Worm (Caenorhabditis elegans) whole organism, L3 larva: ENCODE results near the gene srlf-13.

Experiments
- ZK546.5 ChIP-seq: sonication (generic microtip); optimal IDR thresholded peaks from 2 replicates; lab custom pipeline; 2017; ENCODE audit warnings: missing biosample characterization, missing genetic modification characterization
- aly-2 ChIP-seq: fragments of 150-350 bp; optimal IDR thresholded peaks from 2 replicates; lab custom pipeline; 2014; ENCODE audit warnings: missing biosample characterization, missing genetic modification characterization
- ama-1 ChIP-seq: fragments of 150-350 bp; optimal IDR thresholded peaks from 2 replicates; lab custom pipeline; 2018
- ceh-16 ChIP-seq: sonication (generic microtip); optimal IDR thresholded peaks from 2 replicates; lab custom pipeline; 2017; ENCODE audit warnings: missing biosample characterization, missing genetic modification characterization
- ceh-28 ChIP-seq: fragments of 150-350 bp; optimal IDR thresholded peaks from 2 replicates; lab custom pipeline; 2014; ENCODE audit warnings: missing biosample characterization, missing genetic modification reagents, missing genetic modification characterization
- ceh-82 ChIP-seq: fragments of 150-350 bp; optimal IDR thresholded peaks from 2 replicates; lab custom pipeline; 2014; ENCODE audit warnings: missing biosample characterization, missing genetic modification characterization
- ceh-9 ChIP-seq: sonication (generic microtip); optimal IDR thresholded peaks from 2 replicates; lab custom pipeline; 2018; ENCODE audit warnings: missing biosample characterization, missing genetic modification characterization
- daf-12 ChIP-seq: fragments of 150-350 bp; optimal IDR thresholded peaks from 2 replicates; lab custom pipeline; 2014; ENCODE audit warnings: missing biosample characterization, missing genetic modification reagents, missing genetic modification characterization
- egl-27 ChIP-seq: sonication (generic microtip); optimal IDR thresholded peaks from 4 replicates; lab custom pipeline; 2017; ENCODE audit warnings: missing biosample characterization, missing genetic modification reagents, missing genetic modification characterization
- egl-5 ChIP-seq: fragments of 150-350 bp; optimal IDR thresholded peaks from 2 replicates; lab custom pipeline; 2017; ENCODE audit warnings: missing biosample characterization, missing genetic modification reagents, missing genetic modification characterization, inconsistent platforms
- elt-1 ChIP-seq: fragments of 150-350 bp; optimal IDR thresholded peaks from 2 replicates; lab custom pipeline; 2014; ENCODE audit warnings: missing biosample characterization, missing genetic modification characterization
- elt-2 ChIP-seq: sonication (generic microtip); optimal IDR thresholded peaks from 2 replicates; lab custom pipeline; 2016; ENCODE audit warnings: missing genetic modification reagents, mild to moderate bottlenecking, missing genetic modification characterization, missing compliant biosample characterization
- elt-3 ChIP-seq, 3 experiments: fragments of 150-350 bp in 1 of 3; sonication (generic microtip) in 2 of 3; optimal IDR thresholded peaks; 2 replicates in 2 of 3; 4 replicates in 1 of 3; lab custom pipeline; 2014 to 2017; ENCODE audit warnings: missing biosample characterization in 3 of 3, missing genetic modification characterization in 3 of 3
- eor-1 ChIP-seq, 2 experiments: fragments of 150-350 bp; optimal IDR thresholded peaks; 2 replicates each; lab custom pipeline; 2014 to 2018; ENCODE audit warnings: missing biosample characterization in 2 of 2, missing genetic modification characterization in 2 of 2
- fkh-10 ChIP-seq: sonication (generic microtip); optimal IDR thresholded peaks from 2 replicates; lab custom pipeline; 2017; ENCODE audit warnings: missing biosample characterization, missing genetic modification reagents, missing genetic modification characterization
- fkh-2 ChIP-seq: fragments of 150-350 bp; optimal IDR thresholded peaks from 2 replicates; lab custom pipeline; 2014; ENCODE audit warnings: missing biosample characterization, missing genetic modification reagents, missing genetic modification characterization
- fos-1 ChIP-seq: fragments of 150-350 bp; optimal IDR thresholded peaks from 2 replicates; lab custom pipeline; 2014; ENCODE audit warnings: missing biosample characterization, missing genetic modification characterization
- hmg-11 ChIP-seq: sonication (generic microtip); optimal IDR thresholded peaks from 2 replicates; lab custom pipeline; 2016; ENCODE audit warnings: missing genetic modification characterization, missing compliant biosample characterization
- jun-1 ChIP-seq: fragments of 150-350 bp; optimal IDR thresholded peaks from 2 replicates; lab custom pipeline; 2014; ENCODE audit warnings: missing biosample characterization, missing genetic modification reagents, missing genetic modification characterization
- lin-15B ChIP-seq: fragments of 150-350 bp; optimal IDR thresholded peaks from 2 replicates; lab custom pipeline; 2014; ENCODE audit warnings: missing biosample characterization, missing genetic modification characterization
- lin-39 ChIP-seq: fragments of 150-350 bp; optimal IDR thresholded peaks from 2 replicates; lab custom pipeline; 2018; ENCODE audit warnings: missing biosample characterization, missing genetic modification reagents, missing genetic modification characterization
- lsy-12 ChIP-seq: sonication (generic microtip); optimal IDR thresholded peaks from 2 replicates; lab custom pipeline; 2016; ENCODE audit warnings: mild to moderate bottlenecking, missing genetic modification characterization, missing compliant biosample characterization
- mdl-1 ChIP-seq: fragments of 150-350 bp; optimal IDR thresholded peaks from 2 replicates; lab custom pipeline; 2014; ENCODE audit warnings: missing biosample characterization, missing genetic modification characterization
- mml-1 ChIP-seq: fragments of 150-350 bp; sonication (generic microtip); optimal IDR thresholded peaks from 3 replicates; lab custom pipeline; 2014; ENCODE audit warnings: missing biosample characterization, missing genetic modification characterization
- nfya-1 ChIP-seq: sonication (generic microtip); optimal IDR thresholded peaks from 2 replicates; lab custom pipeline; 2017; ENCODE audit warnings: missing genetic modification characterization, mild to moderate bottlenecking, missing compliant biosample characterization, antibody characterized with exemption, moderate library complexity; ENCODE audit not compliant: insufficient read depth
- nhr-11 ChIP-seq: fragments of 150-350 bp; optimal IDR thresholded peaks from 2 replicates; lab custom pipeline; 2014; ENCODE audit warnings: missing biosample characterization, missing genetic modification characterization
- nhr-12 ChIP-seq: fragments of 150-350 bp; optimal IDR thresholded peaks from 2 replicates; lab custom pipeline; 2014; ENCODE audit warnings: missing biosample characterization, missing genetic modification characterization
- nhr-23 ChIP-seq: fragments of 150-350 bp; optimal IDR thresholded peaks from 2 replicates; lab custom pipeline; 2014; ENCODE audit warnings: missing biosample characterization, missing genetic modification reagents, missing genetic modification characterization
- nhr-237 ChIP-seq: fragments of 150-350 bp; optimal IDR thresholded peaks from 2 replicates; lab custom pipeline; 2014; ENCODE audit warnings: missing biosample characterization, missing genetic modification characterization
- nhr-25 ChIP-seq: sonication (generic microtip); optimal IDR thresholded peaks from 2 replicates; lab custom pipeline; 2017; ENCODE audit warnings: missing biosample characterization, missing genetic modification characterization
- nhr-28 ChIP-seq: fragments of 150-350 bp; optimal IDR thresholded peaks from 2 replicates; lab custom pipeline; 2014; ENCODE audit warnings: missing biosample characterization, missing genetic modification characterization
- nhr-43 ChIP-seq: sonication (generic microtip); optimal IDR thresholded peaks from 2 replicates; lab custom pipeline; 2016; ENCODE audit warnings: mild to moderate bottlenecking, missing genetic modification characterization, missing compliant biosample characterization; ENCODE audit not compliant: poor library complexity, severe bottlenecking
- nhr-67 ChIP-seq: fragments of 150-350 bp; optimal IDR thresholded peaks from 2 replicates; lab custom pipeline; 2014; ENCODE audit warnings: missing biosample characterization, missing genetic modification characterization
- nhr-76 ChIP-seq: fragments of 150-350 bp; sonication (generic microtip); optimal IDR thresholded peaks from 5 replicates; lab custom pipeline; 2014; ENCODE audit warnings: missing biosample characterization, missing genetic modification characterization
- nhr-77 ChIP-seq: fragments of 150-350 bp; optimal IDR thresholded peaks from 2 replicates; lab custom pipeline; 2014; ENCODE audit warnings: missing biosample characterization, missing genetic modification characterization
- pha-4 ChIP-seq: fragments of 150-350 bp; optimal IDR thresholded peaks from 2 replicates; lab custom pipeline; 2014; ENCODE audit warnings: missing biosample characterization, missing genetic modification reagents, missing genetic modification characterization
- pqm-1 ChIP-seq: fragments of 150-350 bp; optimal IDR thresholded peaks from 2 replicates; lab custom pipeline; 2017; ENCODE audit warnings: missing biosample characterization, missing genetic modification characterization, inconsistent platforms
- sea-2 ChIP-seq: fragments of 150-350 bp; sonication (generic microtip); optimal IDR thresholded peaks from 4 replicates; lab custom pipeline; 2014; ENCODE audit warnings: missing biosample characterization, missing genetic modification reagents, missing genetic modification characterization
- skn-1 ChIP-seq: fragments of 150-350 bp; optimal IDR thresholded peaks from 2 replicates; lab custom pipeline; 2014; ENCODE audit warnings: missing biosample characterization, missing genetic modification characterization
- snpc-4 ChIP-seq: fragments of 150-350 bp; optimal IDR thresholded peaks from 2 replicates; lab custom pipeline; 2014; ENCODE audit warnings: missing biosample characterization, missing genetic modification characterization
- tbx-2 ChIP-seq: sonication (generic microtip); optimal IDR thresholded peaks from 2 replicates; lab custom pipeline; 2016; ENCODE audit warnings: mild to moderate bottlenecking, missing genetic modification characterization, missing compliant biosample characterization
- unc-39 ChIP-seq: sonication (generic microtip); optimal IDR thresholded peaks from 4 replicates; lab custom pipeline; 2017; ENCODE audit warnings: missing biosample characterization, missing genetic modification characterization
- unc-62 ChIP-seq: fragments of 150-350 bp; sonication (generic microtip); optimal IDR thresholded peaks from 4 replicates; lab custom pipeline; 2014; ENCODE audit warnings: missing biosample characterization, missing genetic modification reagents, missing genetic modification characterization
- zag-1 ChIP-seq: fragments of 150-350 bp; optimal IDR thresholded peaks from 2 replicates; lab custom pipeline; 2014; ENCODE audit warnings: missing biosample characterization, missing genetic modification characterization
- ztf-11 ChIP-seq: fragments of 150-350 bp; optimal IDR thresholded peaks from 2 replicates; lab custom pipeline; 2014; ENCODE audit warnings: missing biosample characterization, missing genetic modification characterization
- ztf-4 ChIP-seq: fragments of 150-350 bp; optimal IDR thresholded peaks from 2 replicates; lab custom pipeline; 2014; ENCODE audit warnings: missing biosample characterization, missing genetic modification characterization

srlf-13 gene

DNA sequence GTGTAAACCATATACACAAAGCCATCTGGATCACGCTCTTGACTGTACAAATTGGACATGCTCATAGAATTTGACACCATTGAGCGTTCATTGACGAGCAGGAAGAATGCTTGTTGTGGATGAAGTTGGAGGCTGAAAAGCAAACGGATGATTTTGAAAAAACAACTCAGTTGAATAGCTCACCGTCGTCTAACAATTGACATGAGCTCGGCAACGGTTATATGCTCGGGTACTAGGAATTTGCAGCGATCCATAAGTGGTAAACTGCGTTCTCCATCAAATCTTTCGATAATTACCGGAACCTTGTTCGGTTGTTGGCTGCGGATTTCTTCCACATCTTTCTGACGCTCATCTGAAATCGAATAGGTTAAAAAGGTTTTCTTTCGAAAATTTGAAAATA lies 38.4 kb upstream of the srlf-13 start:
- TF ChIP-seq tbx-2 (tag; lab: Kevin White, UChicago) (no peak), ama-1 (peak; percentile 68), nhr-76 (tag; lab: Kevin White, UChicago) (no peak)

DNA sequence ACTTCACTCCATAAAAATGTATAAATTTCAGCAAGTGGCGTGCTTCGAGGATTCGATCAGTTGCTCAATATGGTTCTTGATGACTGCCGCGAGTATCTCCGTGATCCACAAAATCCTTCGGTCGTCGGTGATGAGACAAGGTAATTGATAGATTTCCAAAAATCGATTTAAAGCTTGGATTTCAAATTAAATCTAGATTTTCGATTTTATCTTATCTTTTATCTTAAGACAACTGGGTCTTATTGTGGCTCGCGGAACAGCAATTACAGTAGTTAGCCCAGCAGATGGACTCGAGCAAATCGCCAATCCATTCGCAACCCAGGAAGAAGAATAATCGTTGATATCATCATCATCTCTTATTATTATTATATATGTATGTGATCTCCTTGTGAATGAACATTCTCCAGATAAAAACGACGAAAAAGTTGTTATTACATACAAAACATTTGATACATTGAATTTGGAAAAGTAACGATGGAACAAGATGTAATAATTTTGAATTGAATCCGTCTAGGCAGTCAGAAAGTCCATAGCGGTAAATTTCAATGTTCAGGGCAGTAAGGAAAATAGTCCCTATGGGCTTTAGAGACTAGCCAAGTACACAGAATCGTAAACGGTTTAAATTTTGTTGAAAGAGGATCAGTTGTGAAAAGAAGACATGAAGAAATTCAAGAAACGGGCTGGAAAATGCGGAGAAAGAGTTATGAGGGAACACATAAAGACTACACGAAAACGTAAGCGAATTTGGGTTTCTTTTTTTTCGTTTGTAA lies 37.5 kb upstream of the srlf-13 start:
- TF ChIP-seq nhr-28 (no peak), pqm-1 (tag; lab: Kevin White, UChicago) (no peak), unc-62 (GFP tag; lab: Kevin White, UChicago) (no peak), ama-1 (peak; percentile 90), elt-3 (tag; optimal IDR thresholded peaks at IDR 0.05; lab: Kevin White, UChicago) (no peak), mml-1 (tag; lab: Kevin White, UChicago) (no peak), ceh-9 (no peak), ceh-16 (tag; lab: Kevin White, UChicago) (no peak), nhr-43 (tag; lab: Kevin White, UChicago) (peak; percentile 32), sea-2 (no peak), elt-2 (peak; percentile 47), nfya-1 (tag; lab: Kevin White, UChicago) (no peak), lsy-12 (tag; lab: Kevin White, UChicago) (peak; percentile 26), aly-2 (tag; lab: Kevin White, UChicago) (no peak), ceh-28 (no peak), egl-27 (tag; lab: Kevin White, UChicago) (no peak)

DNA sequence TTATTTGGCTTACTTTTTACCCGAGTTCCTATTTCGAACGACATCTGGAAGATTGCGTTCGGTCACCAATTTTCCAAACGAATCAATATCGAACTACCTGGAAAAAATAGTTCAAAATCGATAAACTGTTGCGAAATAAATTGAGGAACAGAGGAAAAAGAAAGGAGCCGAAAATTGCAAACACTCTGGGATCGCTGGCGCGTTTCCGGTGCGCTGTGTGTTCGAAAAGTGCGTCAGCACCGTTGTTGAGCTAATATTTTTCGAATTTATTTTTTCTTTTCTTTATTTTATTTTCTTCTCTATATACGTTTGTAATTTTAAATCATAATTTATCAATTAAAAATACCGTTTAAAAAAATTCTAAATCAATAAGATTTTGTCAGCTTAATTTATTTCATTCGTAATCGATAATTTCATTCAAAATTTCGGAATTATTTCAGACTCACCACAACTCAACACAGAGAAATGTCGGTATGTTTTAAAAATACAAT lies 36.7 kb upstream of the srlf-13 start, which contains the start of the genes dnc-1 and lsm-7:
Gene dnc-1 (minus strand): TSS at position 142 of the 491 bp plus-strand sequence.
Gene lsm-7 (plus strand): TSS at position 441 of the 491 bp plus-strand sequence.
- TF ChIP-seq nhr-25 (tag; lab: Kevin White, UChicago) (peak; percentile 35), nhr-11 (no peak), nhr-237 (no peak), egl-27 (tag; lab: Kevin White, UChicago) (no peak), mdl-1 (tag; lab: Kevin White, UChicago) (no peak), nfya-1 (tag; lab: Kevin White, UChicago) (peak; percentile 87), fkh-2 (tag; lab: Kevin White, UChicago) (no peak), unc-62 (GFP tag; lab: Kevin White, UChicago) (no peak), tbx-2 (tag; lab: Kevin White, UChicago) (no peak), daf-12 (no peak), ceh-9 (no peak), elt-3 (tag; optimal IDR thresholded peaks at IDR 0.05; lab: Kevin White, UChicago) (no peak), ceh-16 (tag; lab: Kevin White, UChicago) (no peak), ztf-4 (tag; lab: Kevin White, UChicago) (no peak), eor-1 (tag; optimal IDR thresholded peaks at IDR 0.05; lab: Kevin White, UChicago) (no peak), aly-2 (tag; lab: Kevin White, UChicago) (no peak), nhr-76 (tag; lab: Kevin White, UChicago) (no peak), nhr-28 (no peak), egl-5 (tag; lab: Kevin White, UChicago) (no peak), snpc-4 (tag; lab: Kevin White, UChicago) (peak; percentile 79), fkh-10 (peak; percentile 57), ZK546.5 (tag; lab: Kevin White, UChicago) (no peak), lin-15B (tag; lab: Kevin White, UChicago) (peak; percentile 68), ceh-82 (tag; lab: Kevin White, UChicago) (peak; percentile 7), unc-39 (tag; lab: Kevin White, UChicago) (no peak), pqm-1 (tag; lab: Kevin White, UChicago) (peak; percentile 16), mml-1 (tag; lab: Kevin White, UChicago) (no peak), nhr-67 (tag; lab: Kevin White, UChicago) (no peak), nhr-43 (tag; lab: Kevin White, UChicago) (peak; percentile 18), fos-1 (no peak), lsy-12 (tag; lab: Kevin White, UChicago) (peak; percentile 23), ceh-28 (peak; percentile 77), skn-1 (tag; lab: Kevin White, UChicago) (peak; percentile 65), pha-4 (tag; lab: Kevin White, UChicago) (peak; percentile 88), nhr-77 (no peak), hmg-11 (peak; percentile 63), ztf-11 (tag; lab: Kevin White, UChicago) (no peak), nhr-23 (peak; percentile 49), jun-1 (peak; percentile 39), nhr-12 (tag; lab: Kevin White, UChicago) (no peak), ama-1 (no peak), zag-1 (tag; lab: Kevin White, UChicago) (no peak), lin-39 (tag; lab: Kevin White, UChicago) (peak; percentile 72), elt-1 (tag; lab: Kevin White, UChicago) (peak; percentile 46), sea-2 (no peak)
